Fruit fly (Drosophila melanogaster) whole organism, adult: Measurements from ENCODE around the gene Osi14.

Source experiments
- CG11617 ChIP-seq: fragments of 200-800 bp; sonication (Bioruptor generic); optimal IDR thresholded peaks from 2 replicates; lab custom pipeline; 2017; ENCODE audit warnings: mild to moderate bottlenecking, missing biosample characterization, missing genetic modification reagents, missing genetic modification characterization
- CG12768 ChIP-seq: fragments of 200-800 bp; sonication (Bioruptor generic); optimal IDR thresholded peaks from 2 replicates; lab custom pipeline; 2017; ENCODE audit warnings: missing biosample characterization, missing genetic modification characterization, mild to moderate bottlenecking, moderate library complexity, missing genetic modification reagents
- CG14711 ChIP-seq: fragments of 200-800 bp; sonication (Bioruptor generic); optimal IDR thresholded peaks from 2 replicates; lab custom pipeline; 2018; ENCODE audit warnings: missing biosample characterization, mild to moderate bottlenecking, missing genetic modification characterization, moderate library complexity
- CG1620 ChIP-seq: fragments of 200-800 bp; sonication (Bioruptor generic); optimal IDR thresholded peaks from 2 replicates; lab custom pipeline; 2016; ENCODE audit warnings: missing biosample characterization, missing genetic modification characterization
- CG33017 ChIP-seq: fragments of 200-800 bp; sonication (Bioruptor generic); optimal IDR thresholded peaks from 2 replicates; lab custom pipeline; 2018; ENCODE audit warnings: missing biosample characterization, mild to moderate bottlenecking, missing genetic modification characterization, moderate library complexity
- CG5204 ChIP-seq: fragments of 200-800 bp; sonication (Bioruptor generic); optimal IDR thresholded peaks from 2 replicates; lab custom pipeline; 2016; ENCODE audit warnings: missing biosample characterization, missing genetic modification characterization
- CG7045 ChIP-seq: fragments of 200-800 bp; sonication (Bioruptor generic); optimal IDR thresholded peaks from 2 replicates; lab custom pipeline; 2017; ENCODE audit warnings: missing biosample characterization, mild to moderate bottlenecking, missing genetic modification characterization
- CG7101 ChIP-seq: fragments of 200-800 bp; sonication (Bioruptor generic); optimal IDR thresholded peaks from 2 replicates; lab custom pipeline; 2018; ENCODE audit warnings: missing biosample characterization, mild to moderate bottlenecking, missing genetic modification characterization, moderate library complexity
- Clk ChIP-seq: fragments of 200-800 bp; sonication (Bioruptor generic); optimal IDR thresholded peaks from 2 replicates; lab custom pipeline; 2017; ENCODE audit warnings: missing biosample characterization, missing genetic modification characterization
- Crg-1 ChIP-seq: fragments of 200-800 bp; sonication (Bioruptor generic); optimal IDR thresholded peaks from 2 replicates; lab custom pipeline; 2016; ENCODE audit warnings: missing biosample characterization, missing genetic modification characterization
- Hr96 ChIP-seq: fragments of 200-800 bp; sonication (Bioruptor generic); optimal IDR thresholded peaks from 2 replicates; lab custom pipeline; 2016; ENCODE audit warnings: missing biosample characterization, missing genetic modification characterization
- Mnt ChIP-seq: fragments of 200-800 bp; sonication (Bioruptor generic); optimal IDR thresholded peaks from 2 replicates; lab custom pipeline; 2016; ENCODE audit warnings: missing biosample characterization, mild to moderate bottlenecking, missing genetic modification characterization
- bab1 ChIP-seq: fragments of 200-800 bp; sonication (Bioruptor generic); optimal IDR thresholded peaks from 3 replicates; lab custom pipeline; 2019; ENCODE audit warnings: missing biosample characterization, mild to moderate bottlenecking, missing genetic modification characterization, moderate library complexity
- cic ChIP-seq: fragments of 200-800 bp; sonication (Bioruptor generic); optimal IDR thresholded peaks from 2 replicates; lab custom pipeline; 2017; ENCODE audit warnings: missing biosample characterization, mild to moderate bottlenecking, missing genetic modification characterization, moderate library complexity
- cnc ChIP-seq, 2 experiments: fragments of >200 bp; optimal IDR thresholded peaks; 2 replicates each; lab custom pipeline; 2017
- kay ChIP-seq: fragments of 200-800 bp; sonication (Bioruptor generic); peaks from one replicate; lab custom pipeline; 2016; ENCODE audit warnings: missing biosample characterization, missing genetic modification characterization, borderline replicate concordance
- ovo ChIP-seq: fragments of 200-800 bp; sonication (Bioruptor generic); optimal IDR thresholded peaks from 2 replicates; lab custom pipeline; 2016; ENCODE audit warnings: missing biosample characterization, missing genetic modification characterization
- pad ChIP-seq: fragments of 200-800 bp; sonication (Bioruptor generic); optimal IDR thresholded peaks from 3 replicates; lab custom pipeline; 2017; ENCODE audit warnings: missing biosample characterization, missing genetic modification characterization, mild to moderate bottlenecking, moderate library complexity, missing genetic modification reagents
- tj ChIP-seq: fragments of 200-800 bp; sonication (Bioruptor generic); optimal IDR thresholded peaks from 3 replicates; lab custom pipeline; 2017; ENCODE audit warnings: missing biosample characterization, mild to moderate bottlenecking, missing genetic modification characterization, moderate library complexity
- toe ChIP-seq: fragments of 200-800 bp; sonication (Bioruptor generic); optimal IDR thresholded peaks from 2 replicates; lab custom pipeline; 2016; ENCODE audit warnings: missing biosample characterization, missing genetic modification characterization

The Osi14 gene

DNA sequence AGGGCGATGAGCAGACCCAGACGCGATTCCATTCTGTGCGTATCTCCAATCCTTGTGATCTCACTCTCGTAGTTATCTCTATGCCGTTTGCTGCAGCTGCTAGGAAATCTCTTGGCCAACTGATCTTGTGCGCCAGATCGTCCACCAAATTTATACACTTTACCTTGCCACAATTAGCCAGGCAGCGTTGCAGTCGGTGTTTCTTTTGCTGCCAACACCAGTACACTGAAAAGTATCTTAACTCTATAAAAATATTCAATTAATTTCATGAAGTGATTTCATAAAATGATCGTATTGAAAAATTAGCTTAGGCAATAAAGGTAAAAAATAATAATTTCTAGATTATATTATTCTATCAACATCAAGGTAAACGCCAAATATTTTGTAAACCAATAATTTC is 30.3 kb upstream of the Osi14 start, which contains the start of gene Osi11:
Gene Osi11, minus strand, starts transcription at position 101 of the 400 bp plus-strand sequence.
- TF ChIP-seq CG7101 (tag; lab: Kevin White, UChicago), result no peak

DNA sequence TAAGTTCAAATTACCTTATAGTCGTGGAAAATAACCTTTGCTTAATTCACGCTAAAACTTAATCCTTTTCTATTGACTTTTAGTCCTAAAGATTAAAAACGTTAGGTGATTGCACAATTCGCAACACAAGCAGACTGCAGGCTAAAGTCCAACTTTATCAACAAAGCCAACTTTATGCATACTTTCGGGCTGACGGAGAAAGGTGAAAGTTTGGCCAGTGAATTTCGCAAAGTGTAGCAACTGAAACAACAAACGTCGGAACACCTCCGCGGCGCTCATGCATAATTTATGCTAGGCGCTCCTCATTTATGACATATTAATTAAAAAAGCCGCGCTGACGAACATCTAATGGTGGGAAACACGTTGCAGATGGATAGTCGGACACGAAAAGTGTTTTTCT is 28.9 kb upstream of the Osi14 start:
- TF ChIP-seq Mnt (GFP tag; lab: Kevin White, UChicago), result no peak
- no peak for TF ChIP-seq kay
- TF ChIP-seq CG7101 (tag; lab: Kevin White, UChicago), result no peak
- TF ChIP-seq Clk (GFP tag; lab: Kevin White, UChicago), result no peak
- TF ChIP-seq tj, result no peak
- no peak for TF ChIP-seq pad (GFP tag; lab: Kevin White, UChicago)
- no peak for TF ChIP-seq toe (GFP tag; lab: Kevin White, UChicago)
- no peak for TF ChIP-seq bab1
- no peak for TF ChIP-seq Crg-1 (GFP tag; lab: Kevin White, UChicago)
- no peak for TF ChIP-seq CG14711 (tag; lab: Kevin White, UChicago)
- TF ChIP-seq ovo (GFP tag; lab: Kevin White, UChicago), result no peak
- TF ChIP-seq cnc (optimal IDR thresholded peaks at IDR 0.05; lab: Kevin White, UChicago), result no peak

DNA sequence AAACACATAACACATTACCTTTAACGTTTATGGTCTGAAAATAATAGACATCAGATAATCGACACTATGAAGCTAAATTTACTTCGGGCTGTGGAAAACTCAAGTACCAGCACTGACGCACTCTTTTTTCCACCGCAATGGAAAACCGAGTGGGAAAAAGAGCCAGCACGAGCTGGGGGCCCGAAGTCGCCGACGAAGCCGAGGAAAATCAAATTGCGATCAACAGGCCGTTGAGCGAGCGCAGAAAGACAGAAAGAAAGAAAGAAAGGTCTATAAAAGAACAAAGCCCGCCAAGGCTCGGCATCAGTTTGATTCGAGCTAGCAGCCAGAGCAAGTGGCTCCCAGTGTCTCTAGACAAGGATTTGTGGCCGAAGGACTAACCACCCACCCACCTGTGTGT is 20.7 kb upstream of the Osi14 start, which contains the start of gene Osi12:
Gene Osi12, plus strand, starts transcription at position 301 of the 400 bp plus-strand sequence.
- TF ChIP-seq Hr96 (GFP tag; lab: Kevin White, UChicago) (no peak), CG5204 (GFP tag; lab: Kevin White, UChicago) (no peak), CG14711 (tag; lab: Kevin White, UChicago) (no peak), CG7045 (GFP tag; lab: Kevin White, UChicago) (no peak), pad (GFP tag; lab: Kevin White, UChicago) (no peak), CG11617 (GFP tag; lab: Kevin White, UChicago) (no peak), cnc (optimal IDR thresholded peaks at IDR 0.05; lab: Kevin White, UChicago) (no peak), Clk (GFP tag; lab: Kevin White, UChicago) (no peak), CG33017 (tag; lab: Kevin White, UChicago) (no peak), Mnt (GFP tag; lab: Kevin White, UChicago) (no peak), CG1620 (GFP tag; lab: Kevin White, UChicago) (no peak), kay (no peak), cic (GFP tag; lab: Kevin White, UChicago) (no peak), CG7101 (tag; lab: Kevin White, UChicago) (no peak), toe (GFP tag; lab: Kevin White, UChicago) (no peak), bab1 (no peak)

DNA sequence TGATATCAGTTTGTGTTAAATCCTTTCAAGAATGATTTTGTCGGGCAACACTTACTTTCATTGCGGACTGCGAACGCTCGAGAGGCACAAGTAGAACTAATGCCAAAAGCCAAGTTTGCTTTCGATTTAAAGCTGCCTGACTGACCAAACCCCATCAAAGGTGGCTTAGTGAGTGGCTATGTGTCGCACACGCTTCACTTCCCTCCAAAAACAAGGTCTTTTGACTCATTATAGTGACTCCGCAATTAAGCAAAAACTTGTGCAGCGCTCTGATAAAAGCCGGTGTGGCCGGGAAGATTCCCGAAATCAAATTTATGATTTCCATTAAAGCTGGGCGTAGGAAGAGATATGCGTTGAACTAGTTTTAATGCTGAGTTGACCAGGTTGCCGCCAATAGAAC is 13.8 kb upstream of the Osi14 start, which contains the start of gene CG15597:
Gene CG15597, minus strand, starts transcription at position 101 of the 400 bp plus-strand sequence.
- TF ChIP-seq kay (no peak), toe (GFP tag; lab: Kevin White, UChicago) (no peak), pad (GFP tag; lab: Kevin White, UChicago) (no peak), Clk (GFP tag; lab: Kevin White, UChicago) (no peak), CG1620 (GFP tag; lab: Kevin White, UChicago) (no peak), CG33017 (tag; lab: Kevin White, UChicago) (no peak), CG7101 (tag; lab: Kevin White, UChicago) (no peak), CG7045 (GFP tag; lab: Kevin White, UChicago) (no peak), bab1 (no peak), Crg-1 (GFP tag; lab: Kevin White, UChicago) (no peak), cic (GFP tag; lab: Kevin White, UChicago) (no peak), CG12768 (GFP tag; lab: Kevin White, UChicago) (no peak), CG5204 (GFP tag; lab: Kevin White, UChicago) (no peak), CG14711 (tag; lab: Kevin White, UChicago) (no peak)

DNA sequence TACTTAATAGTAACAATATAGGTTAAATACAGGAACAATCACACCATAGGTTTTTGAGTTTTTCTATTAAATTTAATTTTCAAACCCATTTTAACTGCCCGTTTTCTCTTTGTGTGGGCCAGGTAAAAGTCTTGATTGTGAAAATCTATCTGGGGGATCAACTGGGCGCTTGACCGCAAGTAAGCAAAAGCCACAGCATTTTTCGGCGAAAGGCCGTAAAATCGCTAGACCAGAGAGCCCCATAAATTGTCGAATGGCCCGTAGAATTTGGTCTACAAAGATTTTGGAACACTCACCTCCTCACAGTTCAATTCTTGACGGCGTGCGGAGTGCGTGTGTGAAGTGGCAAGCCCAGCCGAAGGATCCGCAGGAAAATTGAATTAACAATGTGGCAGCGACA is 11.5 kb upstream of the Osi14 start, which contains the start of gene CG15594:
Gene CG15594, plus strand, starts transcription at position 301 of the 400 bp plus-strand sequence.
- TF ChIP-seq toe (GFP tag; lab: Kevin White, UChicago) (no peak), cic (GFP tag; lab: Kevin White, UChicago) (no peak)

DNA sequence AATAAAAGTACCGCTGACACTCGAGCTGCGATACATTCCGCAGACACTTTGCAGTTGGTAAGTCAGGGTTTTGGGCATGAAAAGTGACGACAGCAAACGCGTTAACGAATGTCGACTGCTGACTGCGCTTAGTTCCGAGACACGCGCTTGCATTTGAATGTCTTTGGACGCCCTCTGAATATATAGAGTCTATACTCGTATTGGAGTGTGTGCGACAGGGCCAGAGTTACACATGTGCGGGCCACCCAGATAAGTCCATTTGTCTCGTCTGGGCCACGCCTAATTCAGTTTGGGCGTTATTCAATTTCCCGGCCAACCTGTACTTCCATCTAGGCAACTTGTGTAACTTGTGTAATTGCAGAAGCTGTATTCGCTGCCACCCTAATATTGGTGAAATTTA is 8.6 kb upstream of the Osi14 start:
- TF ChIP-seq Mnt (GFP tag; lab: Kevin White, UChicago) (no peak), CG33017 (tag; lab: Kevin White, UChicago) (no peak), CG1620 (GFP tag; lab: Kevin White, UChicago) (no peak), CG7101 (tag; lab: Kevin White, UChicago) (no peak), CG12768 (GFP tag; lab: Kevin White, UChicago) (no peak), Crg-1 (GFP tag; lab: Kevin White, UChicago) (no peak), tj (no peak), Clk (GFP tag; lab: Kevin White, UChicago) (no peak), toe (GFP tag; lab: Kevin White, UChicago) (no peak), cnc (optimal IDR thresholded peaks at IDR 0.05; lab: Kevin White, UChicago) (no peak), bab1 (no peak), kay (no peak), ovo (GFP tag; lab: Kevin White, UChicago) (no peak), CG11617 (GFP tag; lab: Kevin White, UChicago) (no peak)

DNA sequence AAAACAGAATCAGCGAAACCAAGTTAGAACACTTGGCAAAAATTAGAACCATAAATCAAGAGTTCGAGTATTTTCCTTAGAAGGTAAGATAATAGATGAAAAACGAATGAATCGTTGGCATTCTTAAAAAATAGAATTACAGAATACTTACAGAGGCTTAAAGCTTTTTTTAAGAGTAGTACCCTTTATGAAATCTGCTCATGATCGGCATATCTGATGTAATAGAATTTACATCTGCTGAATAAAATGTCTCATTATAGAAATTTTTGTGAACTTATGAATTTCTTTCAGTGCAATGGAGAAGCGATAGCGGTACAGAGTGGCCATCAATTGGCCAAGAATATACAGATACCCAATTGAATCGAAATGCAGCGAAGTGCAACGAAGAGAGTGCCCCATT is 7.5 kb upstream of the Osi14 start, which contains the start of gene Osi13:
Gene Osi13, plus strand, starts transcription at position 301 of the 400 bp plus-strand sequence.
- TF ChIP-seq Clk (GFP tag; lab: Kevin White, UChicago) (no peak), CG7045 (GFP tag; lab: Kevin White, UChicago) (no peak), ovo (GFP tag; lab: Kevin White, UChicago) (no peak), Crg-1 (GFP tag; lab: Kevin White, UChicago) (no peak), CG1620 (GFP tag; lab: Kevin White, UChicago) (no peak), toe (GFP tag; lab: Kevin White, UChicago) (no peak), CG7101 (tag; lab: Kevin White, UChicago) (no peak), CG11617 (GFP tag; lab: Kevin White, UChicago) (no peak), CG33017 (tag; lab: Kevin White, UChicago) (no peak), CG14711 (tag; lab: Kevin White, UChicago) (no peak), tj (no peak), CG5204 (GFP tag; lab: Kevin White, UChicago) (no peak), cnc (optimal IDR thresholded peaks at IDR 0.05; lab: Kevin White, UChicago) (no peak), pad (GFP tag; lab: Kevin White, UChicago) (no peak), CG12768 (GFP tag; lab: Kevin White, UChicago) (no peak), kay (no peak)
